Worm (Caenorhabditis elegans) whole organism, L4 larva: ENCODE measurements around the gene Y61B8B.3.

Experiments used
- F37D6.2 ChIP-seq: sonication (generic microtip); optimal IDR thresholded peaks from 2 replicates; lab custom pipeline; 2016; ENCODE audit warnings: mild to moderate bottlenecking, missing genetic modification characterization, missing compliant biosample characterization
- Y75B8A.6 ChIP-seq: fragments of 200-800 bp; sonication (Bioruptor generic); IDR thresholded peaks from 2 replicates; pipeline ENCODE4 v1.3.6; 2022; ENCODE audit warnings: missing genetic modification reagents, missing genetic modification characterization, missing compliant biosample characterization
- aly-2 ChIP-seq: sonication (generic microtip); optimal IDR thresholded peaks from 2 replicates; lab custom pipeline; 2018; ENCODE audit warnings: missing biosample characterization, missing genetic modification characterization
- dpl-1 ChIP-seq: fragments of 150-350 bp; optimal IDR thresholded peaks from 2 replicates; lab custom pipeline; 2014; ENCODE audit warnings: missing biosample characterization, missing genetic modification reagents, missing genetic modification characterization
- lsy-2 ChIP-seq, 2 experiments: fragments of 150-350 bp in 1 of 2; sonication (generic microtip) in 1 of 2; optimal IDR thresholded peaks; 2 replicates each; lab custom pipeline; 2014 to 2017; ENCODE audit warnings: missing biosample characterization in 2 of 2, missing genetic modification characterization in 2 of 2
- mdt-29 ChIP-seq: fragments of 200-800 bp; sonication (Bioruptor generic); IDR thresholded peaks from 2 replicates; pipeline ENCODE4 v1.3.6; 2022; ENCODE audit warnings: missing genetic modification reagents, missing genetic modification characterization, missing compliant biosample characterization
- nhr-25 ChIP-seq: sonication (generic microtip); optimal IDR thresholded peaks from 2 replicates; lab custom pipeline; 2017; ENCODE audit warnings: missing genetic modification characterization, mild to moderate bottlenecking, missing compliant biosample characterization, antibody characterized with exemption, moderate library complexity, borderline replicate concordance; ENCODE audit not compliant: insufficient read depth
- nhr-28 ChIP-seq: fragments of 150-350 bp; optimal IDR thresholded peaks from 2 replicates; lab custom pipeline; 2014; ENCODE audit warnings: missing biosample characterization, missing genetic modification characterization
- nhr-77 ChIP-seq: fragments of 150-350 bp; optimal IDR thresholded peaks from 2 replicates; lab custom pipeline; 2014; ENCODE audit warnings: missing biosample characterization, missing genetic modification characterization
- skn-1 ChIP-seq: fragments of 150-350 bp; optimal IDR thresholded peaks from 2 replicates; lab custom pipeline; 2014; ENCODE audit warnings: missing biosample characterization, missing genetic modification characterization
- unc-39 ChIP-seq: sonication (generic microtip); optimal IDR thresholded peaks from 2 replicates; lab custom pipeline; 2017; ENCODE audit warnings: missing biosample characterization, missing genetic modification characterization
- zag-1 ChIP-seq: fragments of 150-350 bp; optimal IDR thresholded peaks from 2 replicates; lab custom pipeline; 2014; ENCODE audit warnings: missing biosample characterization, missing genetic modification characterization
- zip-2 ChIP-seq: fragments of 150-350 bp; optimal IDR thresholded peaks from 2 replicates; lab custom pipeline; 2014; ENCODE audit warnings: missing biosample characterization, missing genetic modification characterization
- ztf-7 ChIP-seq: fragments of 150-350 bp; optimal IDR thresholded peaks from 2 replicates; lab custom pipeline; 2014; ENCODE audit warnings: missing biosample characterization, missing genetic modification characterization

DNA sequence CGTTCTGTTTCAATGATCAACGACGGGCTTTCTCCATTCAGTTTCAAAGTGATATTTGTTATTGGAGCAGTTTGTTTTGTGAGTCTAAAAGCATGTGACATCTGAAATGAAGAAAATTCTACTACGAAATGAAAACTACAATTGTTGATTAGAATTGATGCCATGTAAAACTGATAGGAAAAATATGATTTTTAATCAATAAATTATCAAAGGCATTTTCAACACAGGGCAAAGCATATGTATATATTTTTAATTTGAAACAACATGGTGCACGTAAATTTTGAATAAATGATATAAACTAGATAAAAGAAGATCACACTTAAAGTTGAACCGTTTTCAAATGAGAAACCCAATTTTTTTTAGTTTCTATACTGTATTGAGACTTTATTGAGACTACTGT lies 10.9 kb downstream of the Y61B8B.3 start, which contains the start of gene K10G4.5:
- TF ChIP-seq ztf-7 (tag; lab: Kevin White, UChicago) = no peak
- no peak for TF ChIP-seq lsy-2 (tag; optimal IDR thresholded peaks at IDR 0.05; lab: Kevin White, UChicago)
- TF ChIP-seq mdt-29 (GFP tag; lab: Robert Waterston, UW) = no peak
- no peak for TF ChIP-seq skn-1 (tag; lab: Kevin White, UChicago)
- TF ChIP-seq unc-39 (tag; lab: Kevin White, UChicago) = no peak
- TF ChIP-seq zip-2 (tag; lab: Kevin White, UChicago) = no peak
- TF ChIP-seq Y75B8A.6 (GFP tag; lab: Robert Waterston, UW) = no peak
- no peak for TF ChIP-seq zag-1 (tag; lab: Kevin White, UChicago)
- no peak for TF ChIP-seq aly-2 (tag; lab: Kevin White, UChicago)
- no peak for TF ChIP-seq dpl-1 (GFP tag; lab: Kevin White, UChicago)
- TF ChIP-seq nhr-25 = no peak
- TF ChIP-seq nhr-77 (tag; lab: Kevin White, UChicago) = no peak
- no peak for TF ChIP-seq nhr-28
- TF ChIP-seq F37D6.2 (tag; lab: Kevin White, UChicago) = no peak
